Worm (Caenorhabditis elegans) whole organism, L4/young adult: Measurements from ENCODE around the gene C45G9.14.

ENCODE experiments used
- W03F9.2 ChIP-seq: fragments of 150-350 bp; optimal IDR thresholded peaks from 2 replicates; lab custom pipeline; 2014; ENCODE audit warnings: missing biosample characterization, missing genetic modification characterization
- dao-5 ChIP-seq: sonication (generic microtip); optimal IDR thresholded peaks from 2 replicates; lab custom pipeline; 2016; ENCODE audit warnings: missing genotype, missing genetic modification characterization, moderate library complexity, missing compliant biosample characterization
- him-1 ChIP-seq: sonication (generic microtip); optimal IDR thresholded peaks from 2 replicates; lab custom pipeline; 2016; ENCODE audit warnings: missing genotype, missing genetic modification reagents, missing genetic modification characterization, missing compliant biosample characterization

Gene C45G9.14

ce11 chrIII:5044709-5045108 lies at the start of gene C45G9.14:
TSS of gene C45G9.14 (plus strand) at chrIII:5045009.
- no peak for TF ChIP-seq him-1 (tag; lab: Kevin White, UChicago)
- TF ChIP-seq W03F9.2 (tag; lab: Kevin White, UChicago): no peak
- TF ChIP-seq dao-5 (tag; lab: Kevin White, UChicago): no peak

ce11 chrIII:4998111-4998859 lies 46.5 kb upstream of the C45G9.14 start, which contains the start of gene tmem-131:
TSS of gene tmem-131 (minus strand) at chrIII:4998161.
- TF ChIP-seq dao-5 (tag; lab: Kevin White, UChicago): no peak
- no peak for TF ChIP-seq him-1 (tag; lab: Kevin White, UChicago)
- TF ChIP-seq W03F9.2 (tag; lab: Kevin White, UChicago): no peak

ce11 chrIII:4998956-4999425 lies 45.8 kb upstream of the C45G9.14 start, which contains the start of gene smcr-8:
TSS of gene smcr-8 (plus strand) at chrIII:4999375.
- TF ChIP-seq dao-5 (tag; lab: Kevin White, UChicago) (no peak), him-1 (tag; lab: Kevin White, UChicago) (no peak), W03F9.2 (tag; lab: Kevin White, UChicago) (no peak)

ce11 chrIII:5002231-5002630 lies 42.6 kb upstream of the C45G9.14 start, which contains the start of gene R144.10:
TSS of gene R144.10 (minus strand) at chrIII:5002331.
- no peak for TF ChIP-seq dao-5 (tag; lab: Kevin White, UChicago)
- no peak for TF ChIP-seq him-1 (tag; lab: Kevin White, UChicago)
- no peak for TF ChIP-seq W03F9.2 (tag; lab: Kevin White, UChicago)

- no peak for TF ChIP-seq W03F9.2 (tag; lab: Kevin White, UChicago)
- TF ChIP-seq him-1 (tag; lab: Kevin White, UChicago): no peak
- no peak for TF ChIP-seq dao-5 (tag; lab: Kevin White, UChicago)
Observed at ce11 chrIII:5004621-5005020, 40.2 kb upstream of the C45G9.14 start, which contains the start of gene R144.6. TSS of gene R144.6 (minus strand) at chrIII:5004721.

- TF ChIP-seq dao-5 (tag; lab: Kevin White, UChicago) (no peak), W03F9.2 (tag; lab: Kevin White, UChicago) (no peak), him-1 (tag; lab: Kevin White, UChicago) (no peak)
Observed at ce11 chrIII:5006881-5007280, 37.9 kb upstream of the C45G9.14 start, which contains the start of gene R144.12. TSS of gene R144.12 (minus strand) at chrIII:5006981.

ce11 chrIII:5008730-5009129 lies 36.1 kb upstream of the C45G9.14 start, which contains the start of gene R144.11:
TSS of gene R144.11 (minus strand) at chrIII:5008830.
- TF ChIP-seq W03F9.2 (tag; lab: Kevin White, UChicago) (no peak), dao-5 (tag; lab: Kevin White, UChicago) (no peak), him-1 (tag; lab: Kevin White, UChicago) (no peak)

ce11 chrIII:5010723-5011122 lies 34.1 kb upstream of the C45G9.14 start:
- no peak for TF ChIP-seq him-1 (tag; lab: Kevin White, UChicago)
- TF ChIP-seq dao-5 (tag; lab: Kevin White, UChicago): no peak
- TF ChIP-seq W03F9.2 (tag; lab: Kevin White, UChicago): no peak

- TF ChIP-seq W03F9.2 (tag; lab: Kevin White, UChicago): no peak
- TF ChIP-seq dao-5 (tag; lab: Kevin White, UChicago): no peak
- TF ChIP-seq him-1 (tag; lab: Kevin White, UChicago): no peak
Observed at ce11 chrIII:5012460-5012859, 32.3 kb upstream of the C45G9.14 start.

- TF ChIP-seq dao-5 (tag; lab: Kevin White, UChicago): no peak
- peak; percentile 57 for TF ChIP-seq W03F9.2 (tag; lab: Kevin White, UChicago)
- TF ChIP-seq him-1 (tag; lab: Kevin White, UChicago): peak; percentile 67
Observed at ce11 chrIII:5013915-5014346, 30.9 kb upstream of the C45G9.14 start.

ce11 chrIII:5017550-5017949 lies 27.3 kb upstream of the C45G9.14 start, which contains the start of gene larp-1:
TSS of gene larp-1 (minus strand) at chrIII:5017650.
- TF ChIP-seq him-1 (tag; lab: Kevin White, UChicago): no peak
- TF ChIP-seq W03F9.2 (tag; lab: Kevin White, UChicago): no peak
- no peak for TF ChIP-seq dao-5 (tag; lab: Kevin White, UChicago)

ce11 chrIII:5018116-5018689 lies 26.6 kb upstream of the C45G9.14 start, which contains the start of gene wip-1:
TSS of gene wip-1 (plus strand) at chrIII:5018639.
- TF ChIP-seq dao-5 (tag; lab: Kevin White, UChicago): peak; percentile 72
- peak; percentile 98 for TF ChIP-seq him-1 (tag; lab: Kevin White, UChicago)
- TF ChIP-seq W03F9.2 (tag; lab: Kevin White, UChicago): peak; percentile 98

ce11 chrIII:5020924-5021323 lies 23.9 kb upstream of the C45G9.14 start, which contains the start of gene mdt-11:
TSS of gene mdt-11 (plus strand) at chrIII:5021224.
- no peak for TF ChIP-seq dao-5 (tag; lab: Kevin White, UChicago)
- TF ChIP-seq W03F9.2 (tag; lab: Kevin White, UChicago): no peak
- no peak for TF ChIP-seq him-1 (tag; lab: Kevin White, UChicago)
